Worm (Caenorhabditis elegans) whole organism, L4/young adult: ENCODE data around the gene F09B9.5.

Experiments used
- W03F9.2 ChIP-seq: fragments of 150-350 bp; optimal IDR thresholded peaks from 2 replicates; lab custom pipeline; 2014; ENCODE audit warnings: missing biosample characterization, missing genetic modification characterization
- him-1 ChIP-seq: sonication (generic microtip); optimal IDR thresholded peaks from 2 replicates; lab custom pipeline; 2016; ENCODE audit warnings: missing genotype, missing genetic modification reagents, missing genetic modification characterization, missing compliant biosample characterization

ce11 chrX:10146592-10146991 is 8.0 kb upstream of the F09B9.5 start, which contains the start of gene unc-115:
- TF ChIP-seq him-1 (tag; lab: Kevin White, UChicago) (peak; percentile 88), W03F9.2 (peak; percentile 55)
